Worm (Caenorhabditis elegans): ENCODE results near the gene praf-3.

- TF ChIP-seq ama-1 (optimal IDR thresholded peaks at IDR 0.05), result no peak
- no peak for TF ChIP-seq tbx-2 (tag; optimal IDR thresholded peaks at IDR 0.05)
- no peak for TF ChIP-seq fkh-10 (GFP tag; optimal IDR thresholded peaks at IDR 0.05)
- TF ChIP-seq pha-4 (tag; optimal IDR thresholded peaks at IDR 0.05), result no peak
- TF ChIP-seq nhr-232 (tag; optimal IDR thresholded peaks at IDR 0.05), result no peak
Measured at ce11 chrIV:8358492-8358891, 21.3 kb upstream of the praf-3 start, which contains the start of gene D2096.13.

Data from whole organism, late embryonic.